Worm (Caenorhabditis elegans): ENCODE results near the gene mstr-2.

Gene mstr-2

ce11 chrIII:4460242-4460641 lies 8.7 kb upstream of the mstr-2 start:
- TF ChIP-seq hlh-11 (tag; optimal IDR thresholded peaks at IDR 0.05): no peak
- no peak for TF ChIP-seq madf-5 (GFP tag; IDR thresholded peaks at IDR 0.05)
- TF ChIP-seq hmg-1.1 (GFP tag; IDR thresholded peaks at IDR 0.05): no peak
- TF ChIP-seq saeg-2 (GFP tag; IDR thresholded peaks at IDR 0.05): no peak
- TF ChIP-seq lin-13 (GFP tag; optimal IDR thresholded peaks at IDR 0.05): no peak
- TF ChIP-seq dpl-1 (GFP tag; optimal IDR thresholded peaks at IDR 0.05): no peak
- TF ChIP-seq aha-1 (tag): no peak
- no peak for TF ChIP-seq ceh-82 (tag; optimal IDR thresholded peaks at IDR 0.05)
- TF ChIP-seq snpc-1.2 (GFP tag; IDR thresholded peaks at IDR 0.05): no peak
- TF ChIP-seq zip-2 (tag; optimal IDR thresholded peaks at IDR 0.05): no peak
- TF ChIP-seq unc-39 (tag; optimal IDR thresholded peaks at IDR 0.05): no peak
- no peak for TF ChIP-seq lin-15B (tag; optimal IDR thresholded peaks at IDR 0.05)
- no peak for TF ChIP-seq F26F4.8 (GFP tag; conservative IDR thresholded peaks at IDR 0.05)
- no peak for TF ChIP-seq lim-7 (GFP tag; IDR thresholded peaks at IDR 0.05)

DNA sequence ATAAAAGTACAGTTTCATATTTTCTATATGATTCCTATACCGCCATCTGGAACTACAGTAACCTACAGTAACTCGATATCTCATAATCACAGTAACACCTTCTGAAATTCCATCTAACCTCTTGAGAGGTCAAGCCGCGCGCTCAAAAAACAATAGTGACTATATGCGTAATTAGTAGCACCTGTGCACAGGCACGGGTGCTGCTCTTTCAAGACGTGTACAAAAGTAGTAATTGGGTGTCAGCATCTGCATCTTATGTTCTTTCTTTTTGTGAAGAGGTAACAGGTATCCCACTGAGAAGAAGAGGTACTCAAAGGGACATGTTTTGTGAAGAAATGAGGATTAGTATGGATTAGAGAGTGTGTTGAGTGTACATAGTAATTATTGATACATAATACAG lies 7.6 kb upstream of the mstr-2 start:
- no peak for TF ChIP-seq hlh-30 (tag; optimal IDR thresholded peaks at IDR 0.05; ENCODE audit: insufficient read depth)
- TF ChIP-seq pha-4 (GFP tag; IDR thresholded peaks at IDR 0.05): no peak
- TF ChIP-seq pha-4 (tag; optimal IDR thresholded peaks at IDR 0.05): no peak
- TF ChIP-seq aha-1 (tag): peak; percentile 87
- no peak for TF ChIP-seq dpl-1 (GFP tag; optimal IDR thresholded peaks at IDR 0.05)

ce11 chrIII:4467277-4467676 lies 1.6 kb upstream of the mstr-2 start, which contains the start of gene ndg-4:
ndg-4 (minus strand) TSS chrIII:4467377.
- TF ChIP-seq dmd-6 (GFP tag; IDR thresholded peaks at IDR 0.05) (peak; percentile 11; the same call in 1 of the 2 replicates), nhr-28 (tag; optimal IDR thresholded peaks at IDR 0.05) (peak; percentile 30), snpc-1.2 (GFP tag; IDR thresholded peaks at IDR 0.05) (no peak), mep-1 (tag; optimal IDR thresholded peaks at IDR 0.05) (no peak), Y75B8A.6 (GFP tag; IDR thresholded peaks at IDR 0.05) (no peak), Y5F2A.4 (GFP tag; optimal IDR thresholded peaks at IDR 0.05) (no peak), spr-1 (tag; optimal IDR thresholded peaks at IDR 0.05) (no peak)

DNA sequence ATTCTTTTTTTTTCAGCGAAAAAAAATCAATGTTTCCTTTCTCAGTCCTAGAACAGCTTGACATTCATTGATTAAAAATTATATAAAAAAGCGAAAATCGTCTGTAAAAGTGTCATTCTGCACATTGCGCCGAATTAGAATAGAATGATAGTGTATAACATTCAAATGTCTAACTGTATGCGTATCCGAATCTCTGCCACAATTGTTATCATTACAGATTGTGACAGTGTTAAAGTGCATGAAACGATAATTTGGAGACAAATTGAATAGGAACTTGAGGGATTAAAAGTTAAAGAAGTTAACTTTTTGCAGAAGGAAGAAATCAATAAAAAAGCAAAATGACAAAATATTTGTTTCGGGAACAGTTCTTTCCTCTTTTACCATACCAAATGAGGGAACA lies 522 bp upstream of the mstr-2 start:
- TF ChIP-seq dmd-6 (GFP tag; IDR thresholded peaks at IDR 0.05) (peak; percentile 78), nhr-28 (tag; optimal IDR thresholded peaks at IDR 0.05) (peak; percentile 33), nhr-25 (tag; optimal IDR thresholded peaks at IDR 0.05; ENCODE audit: borderline replicate concordance, insufficient read depth) (no peak), ctbp-1 (GFP tag; IDR thresholded peaks at IDR 0.05) (no peak), php-3 (GFP tag; IDR thresholded peaks at IDR 0.05) (peak; percentile 55; the same call in 1 of the 2 replicates), hlh-11 (tag; optimal IDR thresholded peaks at IDR 0.05) (peak; percentile 24), pqm-1 (tag; optimal IDR thresholded peaks at IDR 0.05) (peak; percentile 85), daf-16 (GFP tag; optimal IDR thresholded peaks at IDR 0.05) (no peak), daf-16 (tag; optimal IDR thresholded peaks at IDR 0.05) (peak; percentile 2), ceh-28 (tag; optimal IDR thresholded peaks at IDR 0.05) (no peak), mes-2 (tag; optimal IDR thresholded peaks at IDR 0.05; ENCODE audit: poor library complexity, severe bottlenecking) (no peak), nhr-42 (GFP tag; IDR thresholded peaks at IDR 0.05) (no peak)

ce11 chrIII:4470793-4471192 lies 1.9 kb downstream of the mstr-2 start:
- TF ChIP-seq Y75B8A.6 (GFP tag; IDR thresholded peaks at IDR 0.05) (0 out of 2 replicates have a peak, but pooled peaks have one; percentile 54), daf-8 (GFP tag; IDR thresholded peaks at IDR 0.05) (no peak; the same call in 1 of the 2 replicates), egl-43 (GFP tag; IDR thresholded peaks at IDR 0.05) (peak; percentile 91), aha-1 (tag) (peak; percentile 35), hlh-30 (tag; optimal IDR thresholded peaks at IDR 0.05; ENCODE audit: insufficient read depth) (peak; percentile 69), snpc-1.2 (GFP tag; IDR thresholded peaks at IDR 0.05) (peak; percentile 74), Y105C5A.15 (GFP tag; IDR thresholded peaks at IDR 0.05) (peak; percentile 85), Y48G9A.11 (GFP tag; IDR thresholded peaks at IDR 0.05) (peak; percentile 49), nhr-6 (tag; optimal IDR thresholded peaks at IDR 0.05) (no peak), ztf-11 (tag; optimal IDR thresholded peaks at IDR 0.05) (no peak), ama-1 (optimal IDR thresholded peaks at IDR 0.05) (no peak), nhr-77 (tag; optimal IDR thresholded peaks at IDR 0.05) (no peak), daf-12 (tag; optimal IDR thresholded peaks at IDR 0.05) (no peak), nhr-11 (tag; optimal IDR thresholded peaks at IDR 0.05) (no peak), F44E2.7 (GFP tag; IDR thresholded peaks at IDR 0.05) (peak; percentile 78; the same call in 1 of the 2 replicates), fkh-10 (GFP tag; optimal IDR thresholded peaks at IDR 0.05) (no peak), unc-62 (GFP tag; optimal IDR thresholded peaks at IDR 0.05 in 1 of 2) (peak in 1 of 2 experiments; percentile 88), unc-62 (tag; optimal IDR thresholded peaks at IDR 0.05) (no peak), tag-97 (GFP tag; IDR thresholded peaks at IDR 0.05) (no peak)

All from whole organism, L4 larva.